Fruit fly (Drosophila melanogaster) whole organism, pupa: Measurements from ENCODE around the gene Adar.

ENCODE experiments used
- CG10348 ChIP-seq: fragments of 200-800 bp; sonication (Bioruptor generic); IDR thresholded peaks from 2 replicates; pipeline ENCODE4 v1.3.6; 2022; ENCODE audit warnings: missing biosample characterization, missing genetic modification characterization
- CG14655 ChIP-seq: fragments of 200-800 bp; sonication (Bioruptor generic); optimal IDR thresholded peaks from 3 replicates; lab custom pipeline; 2017; ENCODE audit warnings: mild to moderate bottlenecking, missing biosample characterization, missing genetic modification reagents, missing genetic modification characterization
- CG17806 ChIP-seq: fragments of 200-800 bp; sonication (Bioruptor generic); optimal IDR thresholded peaks from 2 replicates; lab custom pipeline; 2018; ENCODE audit warnings: missing biosample characterization, mild to moderate bottlenecking, missing genetic modification characterization, moderate library complexity
- CG8159 ChIP-seq: fragments of 200-800 bp; sonication (Bioruptor generic); optimal IDR thresholded peaks from 3 replicates; lab custom pipeline; 2018; ENCODE audit warnings: missing biosample characterization, mild to moderate bottlenecking, missing genetic modification characterization, moderate library complexity
- D1 ChIP-seq: fragments of 200-800 bp; sonication (Bioruptor generic); optimal IDR thresholded peaks from 2 replicates; lab custom pipeline; 2018; ENCODE audit warnings: missing biosample characterization, mild to moderate bottlenecking, missing genetic modification characterization, moderate library complexity
- EcR ChIP-seq: fragments of 200-800 bp; sonication (Bioruptor generic); optimal IDR thresholded peaks from 3 replicates; lab custom pipeline; 2019; ENCODE audit warnings: missing biosample characterization, missing genetic modification characterization, mild to moderate bottlenecking, moderate library complexity, missing genetic modification reagents
- Ets98B ChIP-seq: fragments of 200-800 bp; sonication (Bioruptor generic); IDR thresholded peaks from 2 replicates; pipeline ENCODE4 v1.3.6; 2022; ENCODE audit warnings: missing biosample characterization, missing genetic modification characterization
- Pif1B ChIP-seq: fragments of 200-800 bp; sonication (Bioruptor generic); optimal IDR thresholded peaks from 3 replicates; lab custom pipeline; 2016; ENCODE audit warnings: missing biosample characterization, missing genetic modification characterization
- fd96Ca ChIP-seq: fragments of 200-800 bp; sonication (Bioruptor generic); IDR thresholded peaks from 3 replicates; pipeline ENCODE4 v1.3.6; 2022; ENCODE audit warnings: missing biosample characterization, missing genetic modification characterization
- gl ChIP-seq: fragments of 200-800 bp; sonication (Bioruptor generic); optimal IDR thresholded peaks from 2 replicates; lab custom pipeline; 2018; ENCODE audit warnings: missing biosample characterization, mild to moderate bottlenecking, missing genetic modification characterization
- rn ChIP-seq: fragments of 200-800 bp; sonication (Bioruptor generic); IDR thresholded peaks from 2 replicates; pipeline ENCODE4 v1.3.6; 2022; ENCODE audit warnings: missing biosample characterization, missing genetic modification characterization

dm6 chrX:1828097-1828496 is 54.6 kb downstream of the Adar start:
- TF ChIP-seq rn (GFP tag; lab: Robert Waterston, UW) = no peak
- TF ChIP-seq CG8159 (tag; lab: Kevin White, UChicago) = no peak
- TF ChIP-seq Ets98B (GFP tag; lab: Robert Waterston, UW) = no peak
- no peak for TF ChIP-seq fd96Ca (GFP tag; lab: Robert Waterston, UW)
- TF ChIP-seq EcR (GFP tag; lab: Kevin White, UChicago) = peak; percentile 90
- no peak for TF ChIP-seq Pif1B
- no peak for TF ChIP-seq CG10348 (GFP tag; lab: Robert Waterston, UW)
- TF ChIP-seq gl (tag; lab: Kevin White, UChicago) = no peak
- TF ChIP-seq CG14655 (GFP tag; lab: Kevin White, UChicago) = peak; percentile 3
- TF ChIP-seq CG17806 (tag; lab: Kevin White, UChicago) = no peak
- TF ChIP-seq D1 = no peak
